Fruit fly (Drosophila melanogaster) whole organism, embryonic: ENCODE results near the gene Reepl1.

Source experiments
- CG7786 ChIP-seq: fragments of 200-800 bp; sonication (Bioruptor generic); optimal IDR thresholded peaks from 2 replicates; lab custom pipeline; 2016; ENCODE audit warnings: missing biosample characterization, missing genetic modification characterization
- CG8924 ChIP-seq: fragments of 200-800 bp; optimal IDR thresholded peaks from 3 replicates; lab custom pipeline; 2019; ENCODE audit warnings: missing biosample characterization, mild to moderate bottlenecking, missing genetic modification characterization, moderate library complexity
- Camta ChIP-seq: fragments of 200-800 bp; sonication (Bioruptor generic); optimal IDR thresholded peaks from 2 replicates; lab custom pipeline; 2016; ENCODE audit warnings: missing biosample characterization, missing genetic modification characterization
- Gsc ChIP-seq: fragments of 200-800 bp; sonication (Bioruptor generic); IDR thresholded peaks from 2 replicates; pipeline ENCODE4 v1.3.6; 2022; ENCODE audit warnings: missing biosample characterization, missing genetic modification characterization
- Meics ChIP-seq: fragments of 200-800 bp; sonication (Bioruptor generic); optimal IDR thresholded peaks from 2 replicates; lab custom pipeline; 2017; ENCODE audit warnings: missing biosample characterization, mild to moderate bottlenecking, missing genetic modification characterization
- Xrp1 ChIP-seq: fragments of 200-800 bp; sonication (Bioruptor generic); IDR thresholded peaks from 2 replicates; pipeline ENCODE4 v1.3.6; 2022; ENCODE audit warnings: missing biosample characterization, missing genetic modification characterization
- bcd ChIP-seq: fragments of 200-800 bp; sonication (Bioruptor generic); optimal IDR thresholded peaks from 2 replicates; lab custom pipeline; 2017; ENCODE audit warnings: missing biosample characterization, mild to moderate bottlenecking, missing genetic modification characterization
- hb ChIP-seq: fragments of 200-800 bp; sonication (Bioruptor generic); IDR thresholded peaks from 3 replicates; pipeline ENCODE4 v1.3.6; 2022; ENCODE audit warnings: missing biosample characterization, missing genetic modification characterization; ENCODE audit not compliant: partially characterized antibody
- lbe ChIP-seq: fragments of 200-800 bp; sonication (Bioruptor generic); optimal IDR thresholded peaks from 2 replicates; lab custom pipeline; 2016; ENCODE audit warnings: missing biosample characterization, mild to moderate bottlenecking, missing genetic modification characterization
- ttk ChIP-seq: fragments of 200-800 bp; sonication (Bioruptor generic); IDR thresholded peaks from 2 replicates; pipeline ENCODE4 v2.1.2; 2022; ENCODE audit warnings: missing biosample characterization, missing genetic modification characterization

DNA sequence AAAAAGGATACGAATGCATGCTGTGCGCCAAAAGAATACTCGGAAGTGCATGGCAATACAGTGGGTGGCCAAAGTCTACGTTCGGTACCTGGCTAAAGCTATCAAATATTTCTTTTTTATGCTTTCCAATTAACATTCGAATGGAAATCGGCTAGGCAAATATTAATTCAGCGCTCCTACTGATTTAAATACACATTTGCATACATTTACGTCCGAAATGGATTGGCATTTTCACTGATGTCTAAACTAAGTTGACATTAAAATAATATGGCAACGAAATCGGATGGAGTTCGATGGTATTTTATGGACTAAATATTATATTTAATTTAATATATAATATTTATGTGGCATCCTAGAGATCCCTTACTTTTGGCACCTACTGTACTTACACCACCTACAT lies 30.0 kb upstream of the Reepl1 start:
- no peak for TF ChIP-seq Meics (GFP tag; lab: Kevin White, UChicago)
- no peak for TF ChIP-seq Xrp1 (GFP tag; lab: Robert Waterston, UW)
- no peak for TF ChIP-seq CG8924 (tag; lab: Kevin White, UChicago)
- TF ChIP-seq CG7786 (GFP tag; lab: Kevin White, UChicago), result no peak
- TF ChIP-seq lbe (GFP tag; lab: Kevin White, UChicago), result no peak
- no peak for TF ChIP-seq Camta
- TF ChIP-seq bcd (GFP tag; lab: Kevin White, UChicago), result no peak
- TF ChIP-seq hb (GFP tag; lab: Robert Waterston, UW), result no peak
- TF ChIP-seq Gsc (GFP tag; lab: Robert Waterston, UW), result no peak
- no peak for TF ChIP-seq ttk (GFP tag; lab: Robert Waterston, UW)
